Fruit fly (Drosophila melanogaster): ENCODE measurements around the gene ksh.

dm6 chrX:19453138-19453537 lies 41.7 kb downstream of the ksh start:
- TF ChIP-seq CG8478 (optimal IDR thresholded peaks at IDR 0.05) (no peak), CTCF (optimal IDR thresholded peaks at IDR 0.05) (no peak)

Measured in S2 (cell line).